Fruit fly (Drosophila melanogaster) whole organism, embryonic: ENCODE data around the gene ato.

Source experiments
- CG18262 ChIP-seq: fragments of 200-800 bp; optimal IDR thresholded peaks from 3 replicates; lab custom pipeline; 2019; ENCODE audit warnings: missing biosample characterization, mild to moderate bottlenecking, missing genetic modification characterization, moderate library complexity
- CG4424 ChIP-seq: fragments of 200-800 bp; sonication (Bioruptor generic); optimal IDR thresholded peaks from 3 replicates; lab custom pipeline; 2016; ENCODE audit warnings: missing biosample characterization, missing genetic modification characterization
- Gsc ChIP-seq: fragments of 200-800 bp; sonication (Bioruptor generic); IDR thresholded peaks from 2 replicates; pipeline ENCODE4 v1.3.6; 2022; ENCODE audit warnings: missing biosample characterization, missing genetic modification characterization
- Oli ChIP-seq: fragments of 200-800 bp; sonication (Bioruptor generic); optimal IDR thresholded peaks from 2 replicates; lab custom pipeline; 2018; ENCODE audit warnings: missing biosample characterization, mild to moderate bottlenecking, missing genetic modification characterization, moderate library complexity
- hb ChIP-seq: fragments of 200-800 bp; sonication (Bioruptor generic); IDR thresholded peaks from 3 replicates; pipeline ENCODE4 v1.3.6; 2022; ENCODE audit warnings: missing biosample characterization, missing genetic modification characterization; ENCODE audit not compliant: partially characterized antibody

DNA sequence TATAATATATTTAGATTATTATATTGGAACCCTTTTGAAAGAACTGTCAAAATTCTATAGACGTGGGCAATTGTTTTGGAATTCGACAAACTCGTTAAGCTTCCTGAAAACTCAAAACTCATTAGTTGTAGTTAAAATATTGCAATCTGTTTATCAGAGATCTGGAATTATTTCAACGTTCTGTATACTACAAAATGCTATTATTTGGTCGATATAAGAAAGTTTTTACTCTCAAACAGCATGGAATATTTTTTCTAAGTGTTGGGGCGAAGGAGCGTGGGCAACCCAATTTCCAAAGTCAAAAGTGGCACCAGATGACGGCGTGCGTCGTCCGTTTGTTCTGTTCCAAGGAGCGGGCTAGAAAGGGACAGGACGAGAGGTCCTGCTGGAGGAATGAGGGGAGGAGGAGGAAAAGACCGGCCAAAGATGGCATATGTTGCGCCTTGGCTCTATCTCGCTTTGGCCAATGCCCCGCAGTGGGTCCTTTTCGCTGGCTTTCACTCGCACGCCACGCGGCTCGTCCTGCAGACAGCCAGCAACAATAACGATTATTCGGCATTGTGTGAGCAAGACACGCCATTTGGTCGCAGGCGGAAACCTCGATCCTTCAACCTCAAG lies 8.0 kb downstream of the ato start:
- no peak for TF ChIP-seq hb (GFP tag; lab: Robert Waterston, UW)
- TF ChIP-seq Oli (tag; lab: Kevin White, UChicago) = no peak
- no peak for TF ChIP-seq CG18262 (tag; lab: Kevin White, UChicago)
- no peak for TF ChIP-seq Gsc (GFP tag; lab: Robert Waterston, UW)
- TF ChIP-seq CG4424 = no peak
